Fruit fly (Drosophila melanogaster) Kc167 (cell line): ENCODE data around the gene Pos.

Source experiments
- h ChIP-seq: fragments of >200 bp; optimal IDR thresholded peaks from 3 replicates; lab custom pipeline; 2018; ENCODE audit warnings: missing external identifiers
- insv ChIP-seq: fragments of >200 bp; optimal IDR thresholded peaks from 3 replicates; lab custom pipeline; 2018; ENCODE audit warnings: missing external identifiers

Gene Pos

DNA sequence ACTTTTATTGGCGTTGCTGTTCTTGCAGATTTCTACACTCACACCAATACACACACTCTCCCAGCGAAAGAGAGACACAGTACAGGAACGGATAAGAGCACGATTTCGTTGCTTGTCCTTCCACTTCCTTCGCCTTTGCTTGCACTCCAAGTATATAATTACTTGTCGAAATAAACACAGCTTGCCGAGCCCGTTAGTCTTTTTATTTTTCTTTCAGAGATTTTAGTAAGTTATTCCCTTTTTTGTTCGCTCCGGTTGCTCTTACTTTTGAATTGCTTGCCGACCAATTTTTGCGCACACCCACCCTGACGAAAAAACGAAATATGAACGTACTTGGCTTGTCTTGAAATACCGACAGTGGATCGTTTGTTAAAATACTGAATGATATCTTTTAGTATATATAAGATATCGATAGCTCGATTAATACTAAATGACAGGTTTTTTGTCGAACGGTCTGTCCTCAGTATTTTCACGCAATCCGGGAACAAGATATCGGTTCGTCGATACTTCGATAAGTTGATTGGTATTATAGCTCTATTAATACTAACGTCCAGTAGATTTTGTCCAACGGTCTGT is 30.1 kb downstream of the Pos start, which contains the start of gene Map205:
Map205 (minus strand) TSS at position 332 of the 576 bp plus-strand sequence.
- no peak for TF ChIP-seq insv (lab: Kevin White, UChicago)
- peak; percentile 50 for TF ChIP-seq h (lab: Kevin White, UChicago)
